Worm (Caenorhabditis elegans) whole organism, L1 larva: ENCODE measurements around the gene F59F5.7.

Experiments
- C16A3.4 ChIP-seq: fragments of 150-350 bp; optimal IDR thresholded peaks from 2 replicates; lab custom pipeline; 2014; ENCODE audit warnings: missing biosample characterization, missing genetic modification characterization
- ceh-82 ChIP-seq, 3 experiments: fragments of 150-350 bp in 1 of 3; sonication (generic microtip) in 2 of 3; optimal IDR thresholded peaks; 2 replicates each; lab custom pipeline; 2014 to 2017; ENCODE audit warnings: missing biosample characterization in 3 of 3, missing genetic modification characterization in 3 of 3
- dpl-1 ChIP-seq, 3 experiments: fragments of 150-350 bp in 2 of 3; sonication (generic microtip) in 1 of 3; optimal IDR thresholded peaks; 2 replicates each; lab custom pipeline; 2014 to 2017; ENCODE audit warnings: missing biosample characterization in 3 of 3, missing genetic modification characterization in 3 of 3, missing genetic modification reagents in 3 of 3
- fkh-4 ChIP-seq: sonication (generic microtip); optimal IDR thresholded peaks from 2 replicates; lab custom pipeline; 2016; ENCODE audit warnings: missing compliant biosample characterization, missing genetic modification characterization, borderline replicate concordance
- fkh-8 ChIP-seq: sonication (generic microtip); optimal IDR thresholded peaks from 2 replicates; lab custom pipeline; 2016; ENCODE audit warnings: mild to moderate bottlenecking, missing genetic modification characterization, missing compliant biosample characterization
- lin-13 ChIP-seq: fragments of 150-350 bp; optimal IDR thresholded peaks from 2 replicates; lab custom pipeline; 2014; ENCODE audit warnings: missing biosample characterization, missing genetic modification reagents, missing genetic modification characterization
- mdl-1 ChIP-seq, 2 experiments: fragments of 150-350 bp; optimal IDR thresholded peaks; 2 replicates each; lab custom pipeline; 2014 to 2017; ENCODE audit warnings: missing biosample characterization in 2 of 2, missing genetic modification characterization in 2 of 2, inconsistent platforms in 1 of 2
- mep-1 ChIP-seq: fragments of 150-350 bp; optimal IDR thresholded peaks from 2 replicates; lab custom pipeline; 2014; ENCODE audit warnings: missing biosample characterization, missing genetic modification characterization
- nhr-12 ChIP-seq: sonication (generic microtip); optimal IDR thresholded peaks from 2 replicates; lab custom pipeline; 2017; ENCODE audit warnings: missing biosample characterization, missing genetic modification characterization
- nhr-237 ChIP-seq: fragments of 150-350 bp; optimal IDR thresholded peaks from 2 replicates; lab custom pipeline; 2014; ENCODE audit warnings: missing biosample characterization, missing genetic modification characterization
- pqm-1 ChIP-seq: sonication (generic microtip); optimal IDR thresholded peaks from 3 replicates; lab custom pipeline; 2017; ENCODE audit warnings: missing biosample characterization, missing genetic modification characterization
- tbx-2 ChIP-seq: sonication (generic microtip); optimal IDR thresholded peaks from 2 replicates; lab custom pipeline; 2016; ENCODE audit warnings: missing genetic modification characterization, missing compliant biosample characterization
- unc-62 ChIP-seq: fragments of 150-350 bp; optimal IDR thresholded peaks from 2 replicates; lab custom pipeline; 2014; ENCODE audit warnings: missing biosample characterization, missing genetic modification reagents, missing genetic modification characterization
- ztf-11 ChIP-seq, 2 experiments: sonication (generic microtip); optimal IDR thresholded peaks; 2 replicates each; lab custom pipeline; 2016 to 2017; ENCODE audit warnings: missing genetic modification characterization in 2 of 2, missing biosample characterization in 1 of 2, missing compliant biosample characterization in 1 of 2

- TF ChIP-seq nhr-237 (tag; lab: Kevin White, UChicago) = no peak
- TF ChIP-seq tbx-2 (tag; lab: Kevin White, UChicago) = no peak
- no peak for TF ChIP-seq lin-13 (GFP tag; lab: Kevin White, UChicago)
- TF ChIP-seq ztf-11 (tag; optimal IDR thresholded peaks at IDR 0.05; lab: Kevin White, UChicago) = no peak
- no peak for TF ChIP-seq fkh-4 (tag; lab: Kevin White, UChicago)
- TF ChIP-seq nhr-12 (tag; lab: Kevin White, UChicago) = no peak
- no peak for TF ChIP-seq dpl-1 (GFP tag; optimal IDR thresholded peaks at IDR 0.05; lab: Kevin White, UChicago)
- TF ChIP-seq fkh-8 = no peak
- no peak for TF ChIP-seq mdl-1 (tag; optimal IDR thresholded peaks at IDR 0.05; lab: Kevin White, UChicago)
- no peak for TF ChIP-seq pqm-1 (tag; lab: Kevin White, UChicago)
- TF ChIP-seq unc-62 (GFP tag; lab: Kevin White, UChicago) = no peak
- TF ChIP-seq mep-1 = no peak
- TF ChIP-seq ceh-82 (tag; optimal IDR thresholded peaks at IDR 0.05; lab: Kevin White, UChicago) = no peak
- TF ChIP-seq C16A3.4 (tag; lab: Kevin White, UChicago) = no peak
Observed at ce11 chrX:10516549-10516948, 42.8 kb upstream of the F59F5.7 start.
